Worm (Caenorhabditis elegans) whole organism, L2 larva: ENCODE results near the gene R08B4.3.

Experiments
- R02D3.7 ChIP-seq: fragments of 150-350 bp; optimal IDR thresholded peaks from 2 replicates; lab custom pipeline; 2014; ENCODE audit warnings: missing biosample characterization, missing genetic modification characterization
- ZK546.5 ChIP-seq: sonication (generic microtip); optimal IDR thresholded peaks from 2 replicates; lab custom pipeline; 2017; ENCODE audit warnings: missing biosample characterization, missing genetic modification characterization
- unc-55 ChIP-seq: fragments of 150-350 bp; sonication (generic microtip); optimal IDR thresholded peaks from 3 replicates; lab custom pipeline; 2014; ENCODE audit warnings: missing biosample characterization, missing genetic modification reagents, missing genetic modification characterization
- unc-62 ChIP-seq: fragments of 150-350 bp; optimal IDR thresholded peaks from 2 replicates; lab custom pipeline; 2014; ENCODE audit warnings: missing biosample characterization, missing genetic modification reagents, missing genetic modification characterization

DNA sequence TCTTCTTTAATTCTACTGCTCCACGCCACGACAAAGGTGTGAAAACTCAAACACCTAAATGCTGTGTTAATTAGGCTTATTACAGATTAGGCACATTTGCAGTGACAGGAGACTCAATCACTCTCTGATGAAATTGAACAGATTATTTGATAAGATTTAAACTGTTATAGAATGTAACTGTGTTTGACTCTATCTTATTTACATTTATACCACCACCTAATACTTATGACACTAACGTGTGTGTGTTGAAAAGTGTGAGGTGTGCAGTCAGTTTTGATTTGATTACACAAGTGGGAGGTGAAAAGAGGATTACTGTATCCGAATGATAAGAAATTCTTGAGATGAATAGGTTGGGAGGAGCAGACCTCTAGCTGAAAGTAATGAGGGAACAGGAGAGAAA is 11.5 kb upstream of the R08B4.3 start:
- TF ChIP-seq R02D3.7 (no peak), unc-55 (GFP tag; lab: Kevin White, UChicago) (no peak), ZK546.5 (tag; lab: Kevin White, UChicago) (no peak), unc-62 (GFP tag; lab: Kevin White, UChicago) (no peak)
